Fruit fly (Drosophila melanogaster): ENCODE data around the gene Ype.

- TF ChIP-seq cyc (GFP tag; optimal IDR thresholded peaks at IDR 0.05) (no peak), dsx (GFP tag; optimal IDR thresholded peaks at IDR 0.05; ENCODE audit: poor library complexity, severe bottlenecking) (no peak), CG32006 (GFP tag; optimal IDR thresholded peaks at IDR 0.05) (no peak), fd59A (GFP tag; optimal IDR thresholded peaks at IDR 0.05) (no peak), CG31627 (GFP tag; optimal IDR thresholded peaks at IDR 0.05) (no peak), CG6854 (GFP tag; optimal IDR thresholded peaks at IDR 0.05) (peak; percentile 100), Blimp-1 (GFP tag; optimal IDR thresholded peaks at IDR 0.05) (no peak), CG11762 (GFP tag; optimal IDR thresholded peaks at IDR 0.05; ENCODE audit: insufficient read depth) (no peak), CG3919 (GFP tag; optimal IDR thresholded peaks at IDR 0.05) (no peak), Hr39 (GFP tag; optimal IDR thresholded peaks at IDR 0.05) (no peak), Sox15 (GFP tag; optimal IDR thresholded peaks at IDR 0.05) (no peak), Gug (GFP tag; IDR thresholded peaks at IDR 0.05) (no peak)
These were observed 8.8 kb upstream of the Ype start for dm6 chrX:13395988-13396377.
